Fruit fly (Drosophila melanogaster) whole organism, wandering third instar larva: ENCODE results near the gene Cpr30B.
A peak's percentile ranks its signal among the peaks of the same experiment; 100 is the strongest.

Source experiments
- foxo ChIP-seq, 2 experiments: fragments of 200-800 bp; sonication (Bioruptor generic); optimal IDR thresholded peaks; 2 replicates in 1 of 2; 3 replicates in 1 of 2; lab custom pipeline; 2016 to 2017; ENCODE audit warnings: missing biosample characterization in 2 of 2, missing genetic modification characterization in 2 of 2
- lola ChIP-seq: fragments of >200 bp; optimal IDR thresholded peaks from 2 replicates; lab custom pipeline; 2017; ENCODE audit warnings: missing biosample characterization, missing genetic modification characterization
- psq ChIP-seq: fragments of 200-800 bp; sonication (Bioruptor generic); optimal IDR thresholded peaks from 3 replicates; lab custom pipeline; 2017; ENCODE audit warnings: missing biosample characterization, mild to moderate bottlenecking, missing genetic modification characterization, moderate library complexity

DNA sequence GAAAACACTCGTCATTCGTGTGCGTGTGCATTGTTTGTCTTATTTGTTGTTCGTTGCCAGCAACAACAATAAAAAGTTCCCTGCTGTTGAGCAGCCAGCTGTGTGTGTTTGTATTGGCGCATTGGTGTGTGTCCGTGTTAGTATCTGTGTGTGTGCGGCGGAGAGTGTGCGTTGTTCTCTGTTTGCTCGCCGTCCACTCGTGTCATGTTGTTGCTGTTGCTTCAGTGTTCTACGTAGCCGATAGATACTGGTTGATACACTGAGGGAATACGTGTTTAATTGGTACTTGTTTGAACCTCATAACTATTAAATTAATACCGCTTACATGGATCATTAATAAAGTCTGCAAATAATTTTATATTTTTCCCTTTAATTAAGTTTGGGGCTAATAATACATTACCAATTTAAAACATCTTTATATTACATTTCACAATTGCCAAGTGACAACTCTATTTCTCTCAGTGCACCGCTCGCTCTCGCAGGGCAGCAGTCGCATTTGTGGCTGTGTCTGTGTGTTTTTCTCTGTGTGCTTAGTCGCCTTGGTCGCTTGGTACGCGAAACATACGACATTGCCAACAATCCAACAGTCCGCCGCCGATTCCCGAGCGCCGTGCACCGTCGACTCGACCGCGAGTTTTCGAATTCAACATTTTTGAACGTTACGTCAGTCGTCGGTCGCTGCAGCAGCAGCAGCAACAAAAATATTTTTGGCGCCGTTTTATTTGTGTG lies 25.8 kb downstream of the Cpr30B start, which contains the start of gene brwl:
- TF ChIP-seq foxo (GFP tag; optimal IDR thresholded peaks at IDR 0.05; lab: Kevin White, UChicago) (peak; percentile 91 to 99), psq (GFP tag; lab: Kevin White, UChicago) (peak; percentile 97), lola (no peak)
